Fruit fly (Drosophila melanogaster) whole organism: ENCODE results near the gene msd5.

Experiments
- CG8478 ChIP-seq: fragments of >200 bp; optimal IDR thresholded peaks from 2 replicates; lab custom pipeline; 2018; ENCODE audit warnings: inconsistent platforms
- EcR ChIP-seq, 2 experiments: fragments of >200 bp; optimal IDR thresholded peaks; 2 replicates each; lab custom pipeline; 2017; ENCODE audit warnings: missing biosample characterization in 2 of 2, missing genetic modification characterization in 2 of 2, missing genetic modification reagents in 2 of 2
- pan ChIP-seq: fragments of >200 bp; optimal IDR thresholded peaks from 2 replicates; lab custom pipeline; 2017
- psq ChIP-seq: fragments of >200 bp; optimal IDR thresholded peaks from 2 replicates; lab custom pipeline; 2017

dm6 chr3L:1318241-1318640, 14.7 kb downstream of the msd5 start, which contains the start of gene Myo61F:
- TF ChIP-seq CG8478 (lab: Kevin White, UChicago) = no peak
- no peak for TF ChIP-seq EcR (GFP tag; optimal IDR thresholded peaks at IDR 0.05; lab: Kevin White, UChicago)
- no peak for TF ChIP-seq pan (lab: Kevin White, UChicago)
- TF ChIP-seq psq (lab: Kevin White, UChicago) = no peak
